Worm (Caenorhabditis elegans): ENCODE results near the gene acd-3.

- TF ChIP-seq egl-27 (tag; optimal IDR thresholded peaks at IDR 0.05) (no peak), ceh-28 (tag; optimal IDR thresholded peaks at IDR 0.05) (peak; percentile 48), unc-39 (tag; optimal IDR thresholded peaks at IDR 0.05) (no peak), fos-1 (tag; optimal IDR thresholded peaks at IDR 0.05) (no peak), spr-1 (tag; optimal IDR thresholded peaks at IDR 0.05) (no peak), unc-62 (GFP tag; optimal IDR thresholded peaks at IDR 0.05 in 1 of 2) (no peak), unc-62 (tag; optimal IDR thresholded peaks at IDR 0.05) (no peak), zfp-2 (tag; optimal IDR thresholded peaks at IDR 0.05) (no peak), ZK546.5 (tag; optimal IDR thresholded peaks at IDR 0.05) (no peak), pqm-1 (tag; optimal IDR thresholded peaks at IDR 0.05) (peak; percentile 24), nhr-25 (tag; optimal IDR thresholded peaks at IDR 0.05; ENCODE audit: borderline replicate concordance, insufficient read depth) (no peak), lsy-2 (tag; optimal IDR thresholded peaks at IDR 0.05) (peak; percentile 47 to 73), snpc-4 (tag; optimal IDR thresholded peaks at IDR 0.05) (no peak), sdz-12 (GFP tag; optimal IDR thresholded peaks at IDR 0.05) (no peak), daf-12 (tag; optimal IDR thresholded peaks at IDR 0.05) (no peak)
Observed at ce11 chrX:14810718-14811117, 38.4 kb upstream of the acd-3 start, which contains the start of gene atf-4.

Measured in whole organism, L4 larva.